Worm (Caenorhabditis elegans) whole organism, L4 larva: Measurements from ENCODE around the gene unc-97.

Source experiments
- R02D3.7 ChIP-seq: fragments of 150-350 bp; sonication (generic microtip); optimal IDR thresholded peaks from 3 replicates; lab custom pipeline; 2014; ENCODE audit warnings: missing biosample characterization, missing genetic modification characterization
- aha-1 ChIP-seq: fragments of 150-350 bp; peaks from one replicate; lab custom pipeline; 2014; ENCODE audit warnings: missing biosample characterization, missing genetic modification characterization
- egl-43 ChIP-seq: fragments of 200-800 bp; sonication (Bioruptor generic); IDR thresholded peaks from 2 replicates; pipeline ENCODE4 v1.3.6; 2022; ENCODE audit warnings: missing genetic modification reagents, missing genetic modification characterization, missing compliant biosample characterization
- hlh-11 ChIP-seq: fragments of 200-800 bp; sonication (Bioruptor generic); optimal IDR thresholded peaks from 2 replicates; lab custom pipeline; 2018; ENCODE audit warnings: mild to moderate bottlenecking, missing genetic modification characterization, missing compliant biosample characterization
- hlh-30 ChIP-seq: sonication (generic microtip); optimal IDR thresholded peaks from 2 replicates; lab custom pipeline; 2017; ENCODE audit warnings: antibody characterized with exemption, mild to moderate bottlenecking, missing genetic modification characterization, missing compliant biosample characterization; ENCODE audit not compliant: insufficient read depth
- hmg-1.1 ChIP-seq: fragments of 200-800 bp; sonication (Bioruptor generic); IDR thresholded peaks from 2 replicates; pipeline ENCODE4 v1.3.6; 2022; ENCODE audit warnings: missing genetic modification reagents, missing genetic modification characterization, missing compliant biosample characterization
- jun-1 ChIP-seq: fragments of 150-350 bp; optimal IDR thresholded peaks from 2 replicates; lab custom pipeline; 2014; ENCODE audit warnings: missing biosample characterization, missing genetic modification reagents, missing genetic modification characterization
- lin-15B ChIP-seq: fragments of 150-350 bp; sonication (generic microtip); optimal IDR thresholded peaks from 3 replicates; lab custom pipeline; 2014; ENCODE audit warnings: missing biosample characterization, missing genetic modification characterization
- lin-39 ChIP-seq: fragments of 150-350 bp; optimal IDR thresholded peaks from 2 replicates; lab custom pipeline; 2014; ENCODE audit warnings: missing biosample characterization, missing genetic modification reagents, missing genetic modification characterization
- madf-9 ChIP-seq: fragments of 200-800 bp; sonication (Bioruptor generic); conservative IDR thresholded peaks from 2 replicates; pipeline ENCODE4 v1.3.6; 2022; ENCODE audit warnings: missing genetic modification reagents, missing genetic modification characterization, missing compliant biosample characterization
- mdl-1 ChIP-seq, 2 experiments: fragments of 150-350 bp in 1 of 2; sonication (generic microtip) in 1 of 2; optimal IDR thresholded peaks; 2 replicates each; lab custom pipeline; 2014 to 2017; ENCODE audit warnings: missing biosample characterization in 2 of 2, missing genetic modification characterization in 2 of 2
- nhr-25 ChIP-seq: sonication (generic microtip); optimal IDR thresholded peaks from 2 replicates; lab custom pipeline; 2017; ENCODE audit warnings: missing genetic modification characterization, mild to moderate bottlenecking, missing compliant biosample characterization, antibody characterized with exemption, moderate library complexity, borderline replicate concordance; ENCODE audit not compliant: insufficient read depth
- nhr-28 ChIP-seq: fragments of 150-350 bp; optimal IDR thresholded peaks from 2 replicates; lab custom pipeline; 2014; ENCODE audit warnings: missing biosample characterization, missing genetic modification characterization
- pqm-1 ChIP-seq: sonication (generic microtip); optimal IDR thresholded peaks from 2 replicates; lab custom pipeline; 2017; ENCODE audit warnings: missing biosample characterization, missing genetic modification characterization
- set-16 ChIP-seq: fragments of 200-800 bp; sonication (Bioruptor generic); IDR thresholded peaks from 2 replicates; pipeline ENCODE4 v1.3.6; 2022; ENCODE audit warnings: missing genetic modification reagents, missing genetic modification characterization, missing compliant biosample characterization
- spr-1 ChIP-seq: sonication (generic microtip); optimal IDR thresholded peaks from 2 replicates; lab custom pipeline; 2016; ENCODE audit warnings: mild to moderate bottlenecking, missing genetic modification characterization, missing compliant biosample characterization
- unc-62 ChIP-seq, 3 experiments: fragments of 150-350 bp in 1 of 3; sonication (generic microtip); optimal IDR thresholded peaks in 2 of 3; peaks in 1 of 3; 1 replicate in 1 of 3; 2 replicates in 2 of 3; lab custom pipeline; 2014 to 2017; ENCODE audit warnings: missing biosample characterization in 3 of 3, missing genetic modification characterization in 3 of 3, missing genetic modification reagents in 3 of 3, missing genotype in 1 of 3
- zip-2 ChIP-seq: fragments of 150-350 bp; optimal IDR thresholded peaks from 2 replicates; lab custom pipeline; 2014; ENCODE audit warnings: missing biosample characterization, missing genetic modification characterization

Gene unc-97

DNA sequence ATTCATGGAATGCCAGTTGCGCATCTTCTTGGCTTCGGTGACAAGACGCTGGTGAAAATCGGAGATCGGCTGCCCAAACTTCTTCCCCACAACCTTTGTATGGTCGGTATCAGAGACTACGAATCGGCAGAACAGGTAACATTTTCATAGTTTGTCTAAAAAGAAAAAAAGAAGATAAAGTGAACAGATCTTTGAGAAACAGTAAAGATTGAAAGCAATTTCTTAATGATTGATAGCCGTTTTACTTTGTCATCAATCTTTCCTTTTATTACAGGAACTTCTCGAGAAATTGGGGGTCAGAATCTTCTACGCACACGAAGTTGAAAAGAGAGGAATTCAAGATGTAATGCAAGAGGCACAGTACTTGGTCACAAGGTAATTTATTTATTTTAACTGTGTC, 38.1 kb downstream of the unc-97 start:
- peak; percentile 22 for TF ChIP-seq nhr-25 (tag; lab: Kevin White, UChicago)
- no peak for TF ChIP-seq zip-2 (tag; lab: Kevin White, UChicago)
- peak; percentile 9 for TF ChIP-seq hlh-30
- TF ChIP-seq nhr-28 = peak; percentile 49
- TF ChIP-seq jun-1 (tag; lab: Kevin White, UChicago) = no peak
- TF ChIP-seq R02D3.7 (tag; lab: Kevin White, UChicago) = no peak
- peak in 1 of 2 experiments; percentile 51 for TF ChIP-seq mdl-1 (tag; optimal IDR thresholded peaks at IDR 0.05; lab: Kevin White, UChicago)
- peak; percentile 0 for TF ChIP-seq hlh-11
- TF ChIP-seq unc-62 (GFP tag; optimal IDR thresholded peaks at IDR 0.05 in 1 of 2; lab: Kevin White, UChicago) = peak in 1 of 2 experiments; percentile 20
- TF ChIP-seq unc-62 (tag; optimal IDR thresholded peaks at IDR 0.05; lab: Kevin White, UChicago) = no peak

DNA sequence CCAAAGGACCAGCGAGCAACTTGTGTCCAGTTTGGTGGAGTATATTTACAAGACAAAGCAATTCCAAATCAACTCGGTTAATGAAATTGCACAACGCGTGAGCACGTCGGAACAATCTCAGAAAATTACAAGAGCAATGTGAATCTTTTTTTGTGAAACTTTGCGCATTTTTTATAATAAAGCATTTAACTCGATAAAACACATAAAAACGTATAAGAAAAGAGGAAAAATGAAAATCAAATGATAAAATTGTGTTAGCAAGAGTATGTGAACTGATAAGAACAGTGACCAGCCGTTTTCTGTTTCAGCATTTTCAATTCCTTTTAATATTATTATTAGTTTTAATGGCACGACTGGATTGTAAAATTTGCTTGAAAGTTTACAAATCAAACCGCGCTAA, 38.7 kb downstream of the unc-97 start, which contains the start of gene T22B7.8:
T22B7.8 (plus strand) TSS at position 301 of the 400 bp plus-strand sequence.
- TF ChIP-seq set-16 (GFP tag; lab: Robert Waterston, UW) (no peak), pqm-1 (tag; lab: Kevin White, UChicago) (peak; percentile 56)

DNA sequence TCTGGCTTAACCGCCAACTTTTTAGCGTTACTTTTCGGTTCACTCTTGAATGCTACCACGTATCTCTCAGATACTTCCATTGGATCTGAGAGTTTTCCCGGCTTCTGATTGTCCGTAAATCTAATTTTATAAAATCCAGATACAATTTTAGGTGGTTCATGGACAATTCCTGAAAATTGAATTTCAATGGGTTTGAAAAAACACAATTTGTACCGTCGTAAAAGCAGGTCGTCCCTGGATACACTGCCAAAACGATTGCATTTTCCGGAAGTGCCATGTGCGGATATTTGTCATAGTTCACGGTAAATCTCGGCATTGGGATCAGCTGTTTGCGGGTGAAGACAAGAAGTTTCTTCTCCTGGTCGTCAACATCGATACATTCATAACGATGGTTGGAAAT, 46.6 kb downstream of the unc-97 start:
- TF ChIP-seq madf-9 (GFP tag; lab: Robert Waterston, UW) = no peak
- peak; percentile 91 for TF ChIP-seq aha-1 (tag; lab: Kevin White, UChicago)
- no peak for TF ChIP-seq nhr-28
- TF ChIP-seq set-16 (GFP tag; lab: Robert Waterston, UW) = no peak
- no peak for TF ChIP-seq egl-43 (GFP tag; lab: Robert Waterston, UW)

DNA sequence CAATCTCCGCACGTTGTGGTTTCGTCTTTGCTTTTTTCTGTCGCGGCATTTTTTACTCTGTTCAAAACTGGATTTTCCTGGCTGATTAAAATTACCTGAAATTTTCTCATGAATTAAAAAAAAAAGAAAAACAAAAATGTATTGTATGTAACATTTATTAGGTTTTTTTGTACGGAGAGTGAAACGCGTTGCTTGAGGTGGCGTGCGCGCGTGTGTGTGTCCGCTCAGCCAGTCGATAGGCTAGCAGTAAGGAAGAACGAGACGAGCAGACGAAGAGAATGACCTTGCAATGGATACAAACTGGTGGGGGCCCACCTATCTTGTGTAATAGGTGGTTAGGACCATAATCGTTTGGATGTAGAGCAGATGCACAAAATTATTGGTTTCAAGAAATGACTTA, 48.4 kb downstream of the unc-97 start, which contains the start of gene T22B7.4:
T22B7.4 (minus strand) TSS at position 101 of the 400 bp plus-strand sequence.
- TF ChIP-seq lin-15B (tag; lab: Kevin White, UChicago) (no peak), hmg-1.1 (GFP tag; lab: Robert Waterston, UW) (0 out of 2 replicates have a peak, but pooled peaks have one; percentile 19), jun-1 (tag; lab: Kevin White, UChicago) (no peak), lin-39 (tag; lab: Kevin White, UChicago) (no peak)

ce11 chrX:5644112-5644511, 51.2 kb downstream of the unc-97 start:
- peak in 1 of 2 experiments; percentile 62 for TF ChIP-seq unc-62 (GFP tag; optimal IDR thresholded peaks at IDR 0.05 in 1 of 2; lab: Kevin White, UChicago)
- no peak for TF ChIP-seq unc-62 (tag; optimal IDR thresholded peaks at IDR 0.05; lab: Kevin White, UChicago)
- TF ChIP-seq spr-1 = no peak
